Worm (Caenorhabditis elegans): ENCODE measurements around the gene fbxa-113.

The fbxa-113 gene

ce11 chrV:20241243-20241862 is 38.2 kb downstream of the fbxa-113 start:
- TF ChIP-seq F13C5.2 (tag; optimal IDR thresholded peaks at IDR 0.05): no peak
- TF ChIP-seq pes-1 (GFP tag; IDR thresholded peaks at IDR 0.05): 0 out of 2 replicates have a peak, but pooled peaks have one; percentile 30
- no peak for TF ChIP-seq tra-4 (tag; optimal IDR thresholded peaks at IDR 0.05)
- no peak for TF ChIP-seq ama-1 (optimal IDR thresholded peaks at IDR 0.05)
- no peak for TF ChIP-seq hmbx-1 (tag; optimal IDR thresholded peaks at IDR 0.05)
- TF ChIP-seq ets-7 (tag; optimal IDR thresholded peaks at IDR 0.05): no peak
- no peak for TF ChIP-seq hnd-1 (tag; optimal IDR thresholded peaks at IDR 0.05)
- no peak for TF ChIP-seq tbx-11 (GFP tag; IDR thresholded peaks at IDR 0.05)

ce11 chrV:20249438-20250120 is 46.4 kb downstream of the fbxa-113 start, which contains the start of gene swsn-1:
TSS of gene swsn-1 (minus strand) at chrV:20249488.
- no peak for TF ChIP-seq F13C5.2 (tag; optimal IDR thresholded peaks at IDR 0.05)

All from whole organism, early embryonic.